Worm (Caenorhabditis elegans): ENCODE measurements around the gene T10G3.1.

- TF ChIP-seq lsy-27 (tag; optimal IDR thresholded peaks at IDR 0.05; ENCODE audit: borderline replicate concordance, insufficient read depth) (no peak), F52B5.7 (tag; optimal IDR thresholded peaks at IDR 0.05) (no peak), ama-1 (optimal IDR thresholded peaks at IDR 0.05) (no peak), ama-1 (GFP tag; optimal IDR thresholded peaks at IDR 0.05) (no peak)
Measured at ce11 chrV:13457858-13458257, 15.6 kb downstream of the T10G3.1 start, which contains the start of gene F25H9.2.

Measured in whole organism, young adult.